Worm (Caenorhabditis elegans) whole organism, early embryonic: ENCODE data around the gene nhr-87.
"Not testable (repeated sequence)": the region's sequence is repeated elsewhere in the genome, so short reads cannot be mapped to it uniquely, and the experiment has no call there.

ENCODE experiments used
- B0310.2 ChIP-seq: sonication (generic microtip); optimal IDR thresholded peaks from 2 replicates; lab custom pipeline; 2016; ENCODE audit warnings: mild to moderate bottlenecking, missing genetic modification characterization, missing compliant biosample characterization
- F13C5.2 ChIP-seq: sonication (generic microtip); optimal IDR thresholded peaks from 2 replicates; lab custom pipeline; 2017; ENCODE audit warnings: mild to moderate bottlenecking, missing genetic modification characterization, inconsistent platforms, missing compliant biosample characterization
- aly-1 ChIP-seq: sonication (generic microtip); optimal IDR thresholded peaks from 2 replicates; lab custom pipeline; 2016; ENCODE audit warnings: missing genetic modification characterization, missing compliant biosample characterization
- ama-1 ChIP-seq: fragments of 150-350 bp; optimal IDR thresholded peaks from 2 replicates; lab custom pipeline; 2014
- ceh-13 ChIP-seq: fragments of 200-800 bp; sonication (Bioruptor generic); optimal IDR thresholded peaks from 2 replicates; lab custom pipeline; 2018; ENCODE audit warnings: mild to moderate bottlenecking, missing genetic modification characterization, missing compliant biosample characterization
- ceh-36 ChIP-seq: sonication (generic microtip); optimal IDR thresholded peaks from 2 replicates; lab custom pipeline; 2016; ENCODE audit warnings: missing genetic modification characterization, inconsistent platforms, missing compliant biosample characterization
- ets-7 ChIP-seq: sonication (generic microtip); optimal IDR thresholded peaks from 2 replicates; lab custom pipeline; 2016; ENCODE audit warnings: missing genotype, missing genetic modification characterization, missing compliant biosample characterization
- flt-1 ChIP-seq: fragments of 200-800 bp; sonication (Bioruptor generic); IDR thresholded peaks from 2 replicates; pipeline ENCODE4 v1.3.6; 2022; ENCODE audit warnings: missing genetic modification characterization, missing compliant biosample characterization
- hmbx-1 ChIP-seq: sonication (generic microtip); optimal IDR thresholded peaks from 2 replicates; lab custom pipeline; 2016; ENCODE audit warnings: mild to moderate bottlenecking, missing genetic modification characterization, missing compliant biosample characterization
- hmg-4 ChIP-seq: fragments of 200-800 bp; sonication (Bioruptor generic); optimal IDR thresholded peaks from 2 replicates; lab custom pipeline; 2018; ENCODE audit warnings: mild to moderate bottlenecking, missing genetic modification characterization, missing compliant biosample characterization
- hnd-1 ChIP-seq: sonication (generic microtip); optimal IDR thresholded peaks from 2 replicates; lab custom pipeline; 2016; ENCODE audit warnings: missing genetic modification characterization, missing compliant biosample characterization
- pes-1 ChIP-seq: fragments of 200-800 bp; sonication (Bioruptor generic); IDR thresholded peaks from 2 replicates; pipeline ENCODE4 v1.3.6; 2022; ENCODE audit warnings: missing genetic modification reagents, missing genetic modification characterization, missing compliant biosample characterization
- scrt-1 ChIP-seq: fragments of 200-800 bp; sonication (Bioruptor generic); IDR thresholded peaks from 2 replicates; pipeline ENCODE4 v1.3.6; 2022; ENCODE audit warnings: missing genetic modification characterization, missing compliant biosample characterization
- sea-1 ChIP-seq: fragments of 200-800 bp; sonication (Bioruptor generic); conservative IDR thresholded peaks from 2 replicates; pipeline ENCODE4 v1.3.6; 2022; ENCODE audit warnings: missing genetic modification characterization, missing compliant biosample characterization
- tbx-11 ChIP-seq: fragments of 200-800 bp; sonication (Bioruptor generic); IDR thresholded peaks from 2 replicates; pipeline ENCODE4 v1.3.6; 2022; ENCODE audit warnings: missing genetic modification characterization, missing compliant biosample characterization
- tbx-37 ChIP-seq: fragments of 200-800 bp; sonication (Bioruptor generic); conservative IDR thresholded peaks from 2 replicates; pipeline ENCODE4 v1.3.6; 2022; ENCODE audit warnings: missing genetic modification reagents, missing genetic modification characterization, missing compliant biosample characterization
- tra-4 ChIP-seq: sonication (generic microtip); optimal IDR thresholded peaks from 2 replicates; lab custom pipeline; 2017; ENCODE audit warnings: missing genetic modification characterization, missing compliant biosample characterization

The nhr-87 gene

ce11 chrIV:1609973-1610372 lies 13.9 kb upstream of the nhr-87 start, which contains the start of gene dsl-3:
Gene dsl-3, plus strand, starts transcription at chrIV:1610273.
- TF ChIP-seq ceh-13 (GFP tag; lab: Kevin White, UChicago); ama-1 (lab: Kevin White, UChicago); B0310.2 (tag; lab: Kevin White, UChicago): not testable (repeated sequence)

ce11 chrIV:1613592-1613991 lies 10.2 kb upstream of the nhr-87 start, which contains the start of gene nhr-122:
Gene nhr-122, plus strand, starts transcription at chrIV:1613892.
- TF ChIP-seq ets-7 (tag; lab: Kevin White, UChicago), result no peak
- TF ChIP-seq pes-1 (GFP tag; lab: Robert Waterston, UW), result no peak
- TF ChIP-seq hmg-4 (GFP tag; lab: Kevin White, UChicago), result no peak
- no peak for TF ChIP-seq ama-1 (lab: Kevin White, UChicago)
- no peak for TF ChIP-seq scrt-1
- TF ChIP-seq tra-4 (tag; lab: Kevin White, UChicago), result no peak
- TF ChIP-seq sea-1, result no peak
- no peak for TF ChIP-seq F13C5.2
- TF ChIP-seq ceh-36, result no peak
- no peak for TF ChIP-seq ceh-13 (GFP tag; lab: Kevin White, UChicago)
- no peak for TF ChIP-seq flt-1
- TF ChIP-seq aly-1 (tag; lab: Kevin White, UChicago), result no peak
- no peak for TF ChIP-seq tbx-11
- no peak for TF ChIP-seq B0310.2 (tag; lab: Kevin White, UChicago)
- TF ChIP-seq tbx-37 (GFP tag; lab: Robert Waterston, UW), result no peak
- no peak for TF ChIP-seq hnd-1 (tag; lab: Kevin White, UChicago)

- TF ChIP-seq F13C5.2 (no peak), flt-1 (no peak), B0310.2 (tag; lab: Kevin White, UChicago) (no peak), scrt-1 (no peak), hmbx-1 (tag; lab: Kevin White, UChicago) (no peak), aly-1 (tag; lab: Kevin White, UChicago) (no peak), ceh-36 (no peak), hnd-1 (tag; lab: Kevin White, UChicago) (no peak), tbx-11 (no peak), ceh-13 (GFP tag; lab: Kevin White, UChicago) (no peak), tbx-37 (GFP tag; lab: Robert Waterston, UW) (no peak), pes-1 (GFP tag; lab: Robert Waterston, UW) (no peak)
These were observed 4.1 kb upstream of the nhr-87 start, which contains the start of gene nhr-92 for ce11 chrIV:1619519-1620311. Gene nhr-92, plus strand, starts transcription at chrIV:1620094.

- no peak for TF ChIP-seq ceh-13 (GFP tag; lab: Kevin White, UChicago)
- TF ChIP-seq scrt-1, result no peak
- TF ChIP-seq B0310.2 (tag; lab: Kevin White, UChicago), result no peak
- TF ChIP-seq F13C5.2, result no peak
- TF ChIP-seq ama-1 (lab: Kevin White, UChicago), result no peak
These were observed 618 bp downstream of the nhr-87 start for ce11 chrIV:1624447-1624846.

- TF ChIP-seq ama-1 (lab: Kevin White, UChicago) (no peak), ets-7 (tag; lab: Kevin White, UChicago) (no peak), tbx-11 (no peak), pes-1 (GFP tag; lab: Robert Waterston, UW) (no peak), B0310.2 (tag; lab: Kevin White, UChicago) (no peak), hmbx-1 (tag; lab: Kevin White, UChicago) (no peak), ceh-13 (GFP tag; lab: Kevin White, UChicago) (no peak), hnd-1 (tag; lab: Kevin White, UChicago) (no peak), sea-1 (no peak), flt-1 (no peak), scrt-1 (no peak)
These were observed 2.6 kb downstream of the nhr-87 start, which contains the start of gene nhr-146 for ce11 chrIV:1626342-1626855. Gene nhr-146, plus strand, starts transcription at chrIV:1626805.

- TF ChIP-seq ceh-36, result peak; percentile 61
- TF ChIP-seq ets-7 (tag; lab: Kevin White, UChicago), result no peak
- no peak for TF ChIP-seq flt-1
- TF ChIP-seq ceh-13 (GFP tag; lab: Kevin White, UChicago), result no peak
These were observed 4.5 kb downstream of the nhr-87 start for ce11 chrIV:1628281-1628680.

- TF ChIP-seq ceh-36 (no peak), hmg-4 (GFP tag; lab: Kevin White, UChicago) (no peak), hnd-1 (tag; lab: Kevin White, UChicago) (no peak), hmbx-1 (tag; lab: Kevin White, UChicago) (no peak), tbx-37 (GFP tag; lab: Robert Waterston, UW) (no peak), ama-1 (lab: Kevin White, UChicago) (no peak), sea-1 (no peak), scrt-1 (no peak), pes-1 (GFP tag; lab: Robert Waterston, UW) (no peak)
These were observed 4.9 kb downstream of the nhr-87 start for ce11 chrIV:1628730-1629129.

- TF ChIP-seq scrt-1 (no peak), flt-1 (no peak), hmbx-1 (tag; lab: Kevin White, UChicago) (no peak), ets-7 (tag; lab: Kevin White, UChicago) (no peak), tbx-11 (no peak)
These were observed 7.8 kb downstream of the nhr-87 start, which contains the start of gene cpg-24 for ce11 chrIV:1631651-1632050. Gene cpg-24, plus strand, starts transcription at chrIV:1631951.
